Fruit fly (Drosophila melanogaster) whole organism, prepupa: ENCODE results near the gene nis.
A peak's percentile ranks its signal among the peaks of the same experiment; 100 is the strongest.

Experiments
- Blimp-1 ChIP-seq: fragments of 200-800 bp; sonication (Bioruptor generic); optimal IDR thresholded peaks from 3 replicates; lab custom pipeline; 2017; ENCODE audit warnings: missing biosample characterization, missing genetic modification characterization, mild to moderate bottlenecking, moderate library complexity, missing genetic modification reagents
- CG10669 ChIP-seq: fragments of 200-800 bp; sonication (Bioruptor generic); optimal IDR thresholded peaks from 3 replicates; lab custom pipeline; 2018; ENCODE audit warnings: missing biosample characterization, mild to moderate bottlenecking, missing genetic modification characterization, moderate library complexity
- CG11902 ChIP-seq: fragments of 200-800 bp; sonication (Bioruptor generic); optimal IDR thresholded peaks from 3 replicates; lab custom pipeline; 2016; ENCODE audit warnings: missing biosample characterization, missing genetic modification characterization
- CG15336 ChIP-seq: fragments of 200-800 bp; sonication (Bioruptor generic); IDR thresholded peaks from 2 replicates; pipeline ENCODE4 v1.3.6; 2022; ENCODE audit warnings: missing biosample characterization, missing genetic modification characterization
- CG16779 ChIP-seq: fragments of 200-800 bp; sonication (Bioruptor generic); optimal IDR thresholded peaks from 3 replicates; lab custom pipeline; 2017; ENCODE audit warnings: missing biosample characterization, mild to moderate bottlenecking, missing genetic modification characterization
- CG3032 ChIP-seq: fragments of 200-800 bp; optimal IDR thresholded peaks from 2 replicates; lab custom pipeline; 2019; ENCODE audit warnings: missing biosample characterization, mild to moderate bottlenecking, missing genetic modification characterization, moderate library complexity
- CG32006 ChIP-seq: fragments of 200-800 bp; sonication (Bioruptor generic); optimal IDR thresholded peaks from 3 replicates; lab custom pipeline; 2017; ENCODE audit warnings: missing biosample characterization, mild to moderate bottlenecking, missing genetic modification characterization
- CG34406 ChIP-seq: fragments of 200-800 bp; sonication (Bioruptor generic); optimal IDR thresholded peaks from 3 replicates; lab custom pipeline; 2016; ENCODE audit warnings: missing biosample characterization, missing genetic modification characterization
- CG3919 ChIP-seq: fragments of 200-800 bp; sonication (Bioruptor generic); optimal IDR thresholded peaks from 3 replicates; lab custom pipeline; 2016; ENCODE audit warnings: missing biosample characterization, missing genetic modification characterization
- CG6163 ChIP-seq: fragments of 200-800 bp; sonication (Bioruptor generic); IDR thresholded peaks from 3 replicates; pipeline ENCODE4 v1.3.6; 2022; ENCODE audit warnings: missing biosample characterization, missing genetic modification characterization
- CG6792 ChIP-seq: fragments of 200-800 bp; sonication (Bioruptor generic); optimal IDR thresholded peaks from 3 replicates; lab custom pipeline; 2016; ENCODE audit warnings: missing biosample characterization, missing genetic modification characterization
- CG6808 ChIP-seq: fragments of 200-800 bp; sonication (Bioruptor generic); optimal IDR thresholded peaks from 3 replicates; lab custom pipeline; 2017; ENCODE audit warnings: missing biosample characterization, missing genetic modification characterization, mild to moderate bottlenecking, moderate library complexity, missing genetic modification reagents
- CG7368 ChIP-seq: fragments of 200-800 bp; sonication (Bioruptor generic); optimal IDR thresholded peaks from 3 replicates; lab custom pipeline; 2016; ENCODE audit warnings: missing biosample characterization, missing genetic modification characterization
- CG8119 ChIP-seq: fragments of 200-800 bp; sonication (Bioruptor generic); IDR thresholded peaks from 3 replicates; pipeline ENCODE4 v1.3.6; 2022; ENCODE audit warnings: missing biosample characterization, missing genetic modification characterization
- CG8319 ChIP-seq: fragments of 200-800 bp; sonication (Bioruptor generic); optimal IDR thresholded peaks from 3 replicates; lab custom pipeline; 2016; ENCODE audit warnings: missing biosample characterization, missing genetic modification characterization
- CG8632 ChIP-seq: fragments of 200-800 bp; sonication (Bioruptor generic); optimal IDR thresholded peaks from 3 replicates; lab custom pipeline; 2016; ENCODE audit warnings: missing biosample characterization, missing genetic modification characterization
- CG9139 ChIP-seq: fragments of 200-800 bp; sonication (Bioruptor generic); optimal IDR thresholded peaks from 3 replicates; lab custom pipeline; 2017; ENCODE audit warnings: missing biosample characterization, mild to moderate bottlenecking, missing genetic modification characterization
- Eip78C ChIP-seq: fragments of 200-800 bp; sonication (Bioruptor generic); peaks from one replicate; lab custom pipeline; 2016; ENCODE audit warnings: missing biosample characterization, missing genetic modification characterization
- Eip93F ChIP-seq: fragments of 200-800 bp; sonication (Bioruptor generic); optimal IDR thresholded peaks from 2 replicates; lab custom pipeline; 2016; ENCODE audit warnings: missing biosample characterization, mild to moderate bottlenecking, missing genetic modification characterization
- Gug ChIP-seq: fragments of 200-800 bp; sonication (Bioruptor generic); IDR thresholded peaks from 2 replicates; pipeline ENCODE4 v1.3.6; 2022; ENCODE audit warnings: missing biosample characterization, missing genetic modification characterization
- Hr4 ChIP-seq: fragments of 200-800 bp; sonication (Bioruptor generic); optimal IDR thresholded peaks from 3 replicates; lab custom pipeline; 2016; ENCODE audit warnings: missing biosample characterization, missing genetic modification characterization
- Lpt ChIP-seq: fragments of 200-800 bp; sonication (Bioruptor generic); optimal IDR thresholded peaks from 3 replicates; lab custom pipeline; 2016; ENCODE audit warnings: missing biosample characterization, missing genetic modification characterization
- OdsH ChIP-seq: fragments of 200-800 bp; sonication (Bioruptor generic); optimal IDR thresholded peaks from 3 replicates; lab custom pipeline; 2016; ENCODE audit warnings: missing biosample characterization, missing genetic modification characterization
- Smox ChIP-seq: fragments of 200-800 bp; sonication (Bioruptor generic); optimal IDR thresholded peaks from 3 replicates; lab custom pipeline; 2016; ENCODE audit warnings: missing biosample characterization, missing genetic modification characterization
- Sox102F ChIP-seq: fragments of 200-800 bp; sonication (Bioruptor generic); optimal IDR thresholded peaks from 2 replicates; lab custom pipeline; 2016; ENCODE audit warnings: missing biosample characterization, mild to moderate bottlenecking, missing genetic modification characterization
- Sox14 ChIP-seq: fragments of 200-800 bp; sonication (Bioruptor generic); optimal IDR thresholded peaks from 3 replicates; lab custom pipeline; 2016; ENCODE audit warnings: missing biosample characterization, missing genetic modification characterization
- achi ChIP-seq: fragments of 200-800 bp; sonication (Bioruptor generic); optimal IDR thresholded peaks from 3 replicates; lab custom pipeline; 2016; ENCODE audit warnings: missing biosample characterization, missing genetic modification characterization
- acj6 ChIP-seq: fragments of 200-800 bp; sonication (Bioruptor generic); optimal IDR thresholded peaks from 3 replicates; lab custom pipeline; 2016; ENCODE audit warnings: missing biosample characterization, missing genetic modification characterization
- cyc ChIP-seq: fragments of 200-800 bp; sonication (Bioruptor generic); optimal IDR thresholded peaks from 3 replicates; lab custom pipeline; 2016; ENCODE audit warnings: missing biosample characterization, missing genetic modification characterization
- eg ChIP-seq: fragments of 200-800 bp; sonication (Bioruptor generic); IDR thresholded peaks from 3 replicates; pipeline ENCODE4 v1.3.6; 2022; ENCODE audit warnings: missing biosample characterization, missing genetic modification characterization
- esn ChIP-seq: fragments of 200-800 bp; sonication (Bioruptor generic); optimal IDR thresholded peaks from 2 replicates; lab custom pipeline; 2016; ENCODE audit warnings: missing biosample characterization, mild to moderate bottlenecking, missing genetic modification characterization, moderate library complexity
- fd59A ChIP-seq: fragments of 200-800 bp; sonication (Bioruptor generic); optimal IDR thresholded peaks from 2 replicates; lab custom pipeline; 2017; ENCODE audit warnings: missing biosample characterization, mild to moderate bottlenecking, missing genetic modification characterization, missing genetic modification reagents
- fd85E ChIP-seq: fragments of 200-800 bp; sonication (Bioruptor generic); optimal IDR thresholded peaks from 3 replicates; lab custom pipeline; 2016; ENCODE audit warnings: missing biosample characterization, missing genetic modification characterization
- fkh ChIP-seq: fragments of 200-800 bp; sonication (Bioruptor generic); optimal IDR thresholded peaks from 3 replicates; lab custom pipeline; 2017; ENCODE audit warnings: missing biosample characterization, mild to moderate bottlenecking, missing genetic modification characterization, moderate library complexity
- lz ChIP-seq: fragments of 200-800 bp; sonication (Bioruptor generic); optimal IDR thresholded peaks from 3 replicates; lab custom pipeline; 2016; ENCODE audit warnings: missing biosample characterization, missing genetic modification characterization
- net ChIP-seq: fragments of 200-800 bp; sonication (Bioruptor generic); optimal IDR thresholded peaks from 3 replicates; lab custom pipeline; 2016; ENCODE audit warnings: missing biosample characterization, missing genetic modification characterization
- salr ChIP-seq, 2 experiments: fragments of 200-800 bp; sonication (Bioruptor generic); optimal IDR thresholded peaks; 3 replicates each; lab custom pipeline; 2016 to 2018; ENCODE audit warnings: missing biosample characterization in 2 of 2, missing genetic modification characterization in 2 of 2, mild to moderate bottlenecking in 1 of 2
- spab ChIP-seq: fragments of 200-800 bp; sonication (Bioruptor generic); optimal IDR thresholded peaks from 2 replicates; lab custom pipeline; 2017; ENCODE audit warnings: missing biosample characterization, mild to moderate bottlenecking, missing genetic modification characterization, missing genetic modification reagents
- ss ChIP-seq, 2 experiments: fragments of 200-800 bp; sonication (Bioruptor generic); optimal IDR thresholded peaks; 2 replicates in 1 of 2; 3 replicates in 1 of 2; lab custom pipeline; 2017 to 2018; ENCODE audit warnings: mild to moderate bottlenecking in 2 of 2, missing biosample characterization in 2 of 2, missing genetic modification characterization in 2 of 2, moderate library complexity in 1 of 2
- svp ChIP-seq: fragments of 200-800 bp; sonication (Bioruptor generic); peaks from one replicate; lab custom pipeline; 2016; ENCODE audit warnings: missing biosample characterization, missing genetic modification characterization
- topi ChIP-seq: fragments of 200-800 bp; sonication (Bioruptor generic); optimal IDR thresholded peaks from 3 replicates; lab custom pipeline; 2016; ENCODE audit warnings: missing biosample characterization, missing genetic modification characterization

Gene nis

DNA sequence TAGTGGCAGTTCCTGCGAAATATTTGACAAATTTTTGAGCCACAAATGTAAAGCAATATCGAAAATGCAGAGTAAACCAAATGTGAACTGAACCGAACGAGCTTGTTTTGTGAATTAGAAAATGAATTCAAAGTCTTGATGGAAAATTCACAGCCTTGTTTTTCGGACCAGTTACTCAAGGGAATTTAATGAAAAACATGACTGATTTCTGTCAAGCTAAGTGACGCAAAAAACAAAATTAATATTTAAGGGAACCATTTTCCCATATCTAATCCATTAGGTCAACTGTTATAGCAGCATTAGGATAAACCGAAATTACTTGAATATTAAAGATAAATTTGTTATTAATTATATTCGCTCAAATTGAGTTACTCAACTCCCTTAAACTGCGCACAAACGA, at the start of gene nis:
TSS of gene nis (minus strand) at position 101 of the 400 bp plus-strand sequence.
- TF ChIP-seq CG7368 (GFP tag; lab: Kevin White, UChicago): no peak
- TF ChIP-seq topi (GFP tag; lab: Kevin White, UChicago): no peak
- no peak for TF ChIP-seq CG6792 (GFP tag; lab: Kevin White, UChicago)
- no peak for TF ChIP-seq Eip93F (GFP tag; lab: Kevin White, UChicago)
- no peak for TF ChIP-seq Hr4 (GFP tag; lab: Kevin White, UChicago)
- no peak for TF ChIP-seq CG6163 (GFP tag; lab: Robert Waterston, UW)
- no peak for TF ChIP-seq CG8319
- no peak for TF ChIP-seq fd85E (GFP tag; lab: Kevin White, UChicago)
- no peak for TF ChIP-seq fd59A

DNA sequence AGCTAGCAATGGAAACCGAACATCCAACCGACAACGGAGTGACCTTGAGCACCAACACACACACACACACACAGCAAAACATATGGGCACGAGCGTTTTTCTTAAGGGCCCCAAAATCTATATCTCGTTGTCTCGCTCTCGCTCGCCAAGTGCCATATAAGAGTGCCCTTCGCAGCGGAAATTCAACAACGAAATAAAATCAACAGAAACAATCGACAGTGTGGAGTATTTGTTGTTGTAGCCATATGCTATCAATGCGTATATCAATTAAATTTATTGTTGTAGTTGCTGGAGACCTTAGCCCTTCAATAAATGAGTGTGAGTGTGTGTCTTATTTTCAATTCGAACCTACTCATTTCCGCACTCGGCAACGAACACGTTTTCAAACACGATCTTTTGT, 49.6 kb upstream of the nis start:
- peak; percentile 70 for TF ChIP-seq fkh (GFP tag; lab: Kevin White, UChicago)
- TF ChIP-seq Lpt (GFP tag; lab: Kevin White, UChicago): no peak
- TF ChIP-seq svp (GFP tag; lab: Kevin White, UChicago): peak; percentile 40

DNA sequence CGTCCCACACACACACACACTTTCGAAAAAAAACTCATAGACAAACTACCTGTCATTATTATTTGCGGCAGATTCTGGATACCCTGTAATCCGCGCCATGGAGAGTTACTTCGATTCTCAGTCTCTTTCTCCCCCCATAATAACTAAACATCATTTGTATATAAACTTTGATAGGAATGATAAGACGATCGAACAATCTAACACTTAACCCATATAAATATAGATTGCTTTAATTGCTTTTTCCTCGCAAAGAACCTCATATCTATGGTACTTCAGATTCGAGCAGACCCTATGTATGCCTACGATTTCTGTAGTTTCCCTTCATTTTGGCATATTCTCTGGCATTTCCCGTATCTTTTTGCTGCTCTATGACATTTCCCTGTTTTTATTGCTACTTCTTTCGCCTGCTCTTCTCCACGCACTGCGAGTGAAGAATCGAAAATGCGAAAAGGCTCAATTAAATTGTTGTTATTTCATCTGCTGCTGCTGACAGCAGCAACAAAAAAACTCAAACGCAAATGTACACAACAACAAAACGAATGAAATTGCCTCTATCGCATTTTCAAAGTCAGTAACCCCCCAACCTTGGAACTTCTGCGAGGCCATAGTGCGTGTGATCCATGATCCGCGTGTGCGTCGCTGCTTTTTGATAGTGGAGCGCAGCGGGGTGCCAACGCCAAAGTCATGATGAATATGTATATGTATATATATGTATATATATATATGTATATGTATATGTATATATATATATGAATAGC, 47.3 kb upstream of the nis start:
- TF ChIP-seq CG11902 (GFP tag; lab: Kevin White, UChicago) (no peak), fkh (GFP tag; lab: Kevin White, UChicago) (peak; percentile 39), OdsH (GFP tag; lab: Kevin White, UChicago) (no peak)

DNA sequence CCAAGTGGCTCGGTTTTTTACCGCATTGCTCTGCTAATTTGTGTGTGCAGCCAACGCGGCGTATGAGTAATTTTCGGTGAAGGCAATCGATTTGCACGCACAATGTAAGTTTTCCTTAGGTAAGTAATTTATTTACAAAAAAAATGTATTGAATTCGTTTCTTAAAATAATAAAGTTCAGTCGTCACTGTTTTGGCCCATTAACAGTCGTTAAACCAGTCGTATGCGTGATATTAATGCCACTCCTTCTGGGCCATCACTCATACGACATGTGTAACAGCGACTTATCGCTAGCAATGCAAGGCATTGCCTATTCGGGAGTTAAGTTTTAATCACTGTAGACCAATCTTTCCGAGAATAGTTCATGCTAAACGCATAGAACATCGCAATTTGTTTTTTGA, 46.4 kb upstream of the nis start:
- TF ChIP-seq CG16779 (no peak), CG6163 (GFP tag; lab: Robert Waterston, UW) (no peak), achi (GFP tag; lab: Kevin White, UChicago) (no peak), spab (no peak), CG32006 (no peak), cyc (GFP tag; lab: Kevin White, UChicago) (no peak), Lpt (GFP tag; lab: Kevin White, UChicago) (no peak), CG34406 (GFP tag; lab: Kevin White, UChicago) (no peak), Gug (GFP tag; lab: Robert Waterston, UW) (no peak), CG3032 (no peak), lz (no peak), Smox (GFP tag; lab: Kevin White, UChicago) (no peak), fd59A (no peak), CG10669 (no peak), Blimp-1 (GFP tag; lab: Kevin White, UChicago) (no peak), CG6808 (GFP tag; lab: Kevin White, UChicago) (no peak), CG15336 (GFP tag; lab: Robert Waterston, UW) (no peak)

DNA sequence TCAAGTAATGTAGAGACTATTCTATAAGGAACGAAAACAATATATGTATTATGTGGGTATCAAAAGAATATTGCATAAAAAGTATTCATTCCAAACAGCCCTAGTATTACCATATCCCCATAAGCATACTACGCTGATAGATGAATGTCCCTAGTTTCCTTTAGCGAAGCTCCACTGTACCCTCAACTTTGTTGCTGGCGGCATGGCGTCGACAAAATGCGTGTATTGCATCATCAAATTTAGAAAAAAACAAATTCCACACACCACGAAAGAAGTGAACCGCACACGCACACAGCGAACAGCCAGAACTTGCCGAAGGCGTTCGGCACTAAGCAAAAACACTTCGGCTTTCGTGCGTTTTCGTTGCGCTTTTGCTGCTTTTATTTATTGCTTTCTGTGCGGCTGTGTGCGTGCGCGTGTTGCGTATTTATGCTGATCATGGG, 45.8 kb upstream of the nis start:
- TF ChIP-seq spab (no peak), esn (no peak), cyc (GFP tag; lab: Kevin White, UChicago) (peak; percentile 9), CG3919 (GFP tag; lab: Kevin White, UChicago) (peak; percentile 44), Eip78C (GFP tag; lab: Kevin White, UChicago) (peak; percentile 60), CG32006 (peak; percentile 76), OdsH (GFP tag; lab: Kevin White, UChicago) (peak; percentile 50), net (no peak), Blimp-1 (GFP tag; lab: Kevin White, UChicago) (no peak), CG8632 (GFP tag; lab: Kevin White, UChicago) (no peak), CG11902 (GFP tag; lab: Kevin White, UChicago) (peak; percentile 0), CG9139 (GFP tag; lab: Kevin White, UChicago) (no peak), Smox (GFP tag; lab: Kevin White, UChicago) (peak; percentile 8), CG6792 (GFP tag; lab: Kevin White, UChicago) (no peak), Sox102F (GFP tag; lab: Kevin White, UChicago) (no peak), CG34406 (GFP tag; lab: Kevin White, UChicago) (no peak), eg (GFP tag; lab: Robert Waterston, UW) (peak; percentile 89), acj6 (GFP tag; lab: Kevin White, UChicago) (peak; percentile 18), svp (GFP tag; lab: Kevin White, UChicago) (peak; percentile 76), Sox14 (peak; percentile 1), CG6163 (GFP tag; lab: Robert Waterston, UW) (peak; percentile 82), ss (GFP tag; optimal IDR thresholded peaks at IDR 0.05; lab: Kevin White, UChicago) (no peak), fd85E (GFP tag; lab: Kevin White, UChicago) (no peak), CG8119 (GFP tag; lab: Robert Waterston, UW) (peak; percentile 74), CG10669 (no peak), salr (GFP tag; optimal IDR thresholded peaks at IDR 0.05; lab: Kevin White, UChicago) (no peak), achi (GFP tag; lab: Kevin White, UChicago) (peak; percentile 39), Gug (GFP tag; lab: Robert Waterston, UW) (peak; percentile 70)
